Worm (Caenorhabditis elegans): ENCODE measurements around the gene grsp-1.

- TF ChIP-seq sea-2 (GFP tag; IDR thresholded peaks at IDR 0.05) (no peak), unc-130 (GFP tag; optimal IDR thresholded peaks at IDR 0.05) (no peak), chd-7 (tag; optimal IDR thresholded peaks at IDR 0.05) (no peak), Y53G8AR.9 (GFP tag; conservative IDR thresholded peaks at IDR 0.05) (no peak), B0019.2 (GFP tag; conservative IDR thresholded peaks at IDR 0.05) (no peak)
Measured at ce11 chrV:19632546-19632945, 23.3 kb downstream of the grsp-1 start, which contains the start of gene Y43F8C.5.
